Worm (Caenorhabditis elegans): ENCODE data around the gene EEED8.12.

The EEED8.12 gene

ce11 chrII:5373275-5374047 is 35.4 kb downstream of the EEED8.12 start, which contains the start of the genes agt-2 and F09E5.3 (continued):
- TF ChIP-seq dve-1 (tag; optimal IDR thresholded peaks at IDR 0.05) (peak; percentile 68), ceh-45 (GFP tag; IDR thresholded peaks at IDR 0.05) (peak; percentile 23; the same call in 1 of the 2 replicates), elt-2 (tag; optimal IDR thresholded peaks at IDR 0.05) (peak; percentile 97)

ce11 chrII:5370641-5371040 is 38.2 kb downstream of the EEED8.12 start, which contains the start of gene F09E5.12:
Gene F09E5.12 (minus strand): TSS chrII:5370741.
- TF ChIP-seq elt-2 (tag; optimal IDR thresholded peaks at IDR 0.05) (no peak), Y22D7AL.16 (tag; optimal IDR thresholded peaks at IDR 0.05) (no peak), fax-1 (tag; optimal IDR thresholded peaks at IDR 0.05) (no peak), ahr-1 (tag; optimal IDR thresholded peaks at IDR 0.05) (no peak), C08G9.2 (tag; optimal IDR thresholded peaks at IDR 0.05) (no peak), che-1 (tag; optimal IDR thresholded peaks at IDR 0.05) (no peak), hlh-8 (tag; optimal IDR thresholded peaks at IDR 0.05) (no peak), unc-42 (tag; optimal IDR thresholded peaks at IDR 0.05) (no peak), fkh-6 (tag; optimal IDR thresholded peaks at IDR 0.05) (no peak), rnt-1 (tag; optimal IDR thresholded peaks at IDR 0.05) (no peak), odd-2 (tag; optimal IDR thresholded peaks at IDR 0.05) (no peak), unc-55 (GFP tag; optimal IDR thresholded peaks at IDR 0.05) (no peak), dve-1 (tag; optimal IDR thresholded peaks at IDR 0.05) (no peak), ztf-16 (tag; optimal IDR thresholded peaks at IDR 0.05) (no peak), tbx-2 (tag; optimal IDR thresholded peaks at IDR 0.05) (no peak), pag-3 (tag; optimal IDR thresholded peaks at IDR 0.05; ENCODE audit: borderline replicate concordance) (no peak)

- TF ChIP-seq hlh-15 (tag; optimal IDR thresholded peaks at IDR 0.05) (no peak), hlh-30 (tag; optimal IDR thresholded peaks at IDR 0.05; ENCODE audit: insufficient read depth) (no peak), ceh-30 (tag; optimal IDR thresholded peaks at IDR 0.05) (no peak), hlh-6 (tag; optimal IDR thresholded peaks at IDR 0.05) (no peak), unc-3 (GFP tag; conservative IDR thresholded peaks at IDR 0.05) (no peak), unc-3 (tag; optimal IDR thresholded peaks at IDR 0.05) (no peak), pat-9 (tag; optimal IDR thresholded peaks at IDR 0.05) (no peak), sox-2 (GFP tag; IDR thresholded peaks at IDR 0.05) (no peak), ref-2 (tag; optimal IDR thresholded peaks at IDR 0.05) (no peak), ceh-19 (GFP tag; optimal IDR thresholded peaks at IDR 0.05) (no peak), ceh-48 (tag; optimal IDR thresholded peaks at IDR 0.05) (no peak), elt-4 (tag; optimal IDR thresholded peaks at IDR 0.05) (no peak), madf-2 (tag; optimal IDR thresholded peaks at IDR 0.05) (no peak), sox-4 (tag; optimal IDR thresholded peaks at IDR 0.05) (no peak), ceh-6 (GFP tag; optimal IDR thresholded peaks at IDR 0.05) (no peak), fax-1 (tag; optimal IDR thresholded peaks at IDR 0.05) (no peak), che-1 (tag; optimal IDR thresholded peaks at IDR 0.05) (no peak), hlh-13 (GFP tag; optimal IDR thresholded peaks at IDR 0.05) (no peak), pha-4 (tag; optimal IDR thresholded peaks at IDR 0.05) (no peak), fkh-10 (GFP tag; optimal IDR thresholded peaks at IDR 0.05) (no peak), ceh-9 (tag; optimal IDR thresholded peaks at IDR 0.05) (no peak)
Measured at ce11 chrII:5365645-5366044, 43.2 kb downstream of the EEED8.12 start, which contains the start of gene F09E5.16. Gene F09E5.16 (minus strand): TSS chrII:5365745.

- TF ChIP-seq unc-3 (GFP tag; conservative IDR thresholded peaks at IDR 0.05) (no peak), unc-3 (tag; optimal IDR thresholded peaks at IDR 0.05) (no peak), dmd-4 (tag; optimal IDR thresholded peaks at IDR 0.05; ENCODE audit: borderline replicate concordance) (no peak), elt-4 (tag; optimal IDR thresholded peaks at IDR 0.05) (no peak), ceh-14 (tag; optimal IDR thresholded peaks at IDR 0.05) (no peak), ceh-9 (tag; optimal IDR thresholded peaks at IDR 0.05) (no peak), tbx-7 (tag; optimal IDR thresholded peaks at IDR 0.05) (no peak), ceh-24 (tag; optimal IDR thresholded peaks at IDR 0.05) (no peak), K02D7.2 (tag; optimal IDR thresholded peaks at IDR 0.05) (no peak), unc-55 (GFP tag; optimal IDR thresholded peaks at IDR 0.05) (no peak)
Measured at ce11 chrII:5364516-5364915, 44.3 kb downstream of the EEED8.12 start.

All from whole organism, late embryonic.